Fruit fly (Drosophila melanogaster): ENCODE measurements around the gene BI-1.

Gene BI-1

dm6 chr3L:8299224-8300130 lies 9.3 kb downstream of the BI-1 start, which contains the start of the genes Arl5 and CG13671 (continued):
- TF ChIP-seq CG4360 (GFP tag; IDR thresholded peaks at IDR 0.05) (peak; percentile 85), ac (GFP tag; optimal IDR thresholded peaks at IDR 0.05) (no peak), kni (GFP tag; optimal IDR thresholded peaks at IDR 0.05) (peak; percentile 60), CG2199 (GFP tag; IDR thresholded peaks at IDR 0.05) (no peak), eyg (GFP tag; optimal IDR thresholded peaks at IDR 0.05) (peak; percentile 7), cad (GFP tag; optimal IDR thresholded peaks at IDR 0.05) (no peak), CG12659 (GFP tag; optimal IDR thresholded peaks at IDR 0.05) (peak; percentile 83), hth (optimal IDR thresholded peaks at IDR 0.05) (no peak), Fer3 (tag; optimal IDR thresholded peaks at IDR 0.05) (peak; percentile 73), CG8924 (tag; optimal IDR thresholded peaks at IDR 0.05) (peak; percentile 66), CG17328 (GFP tag; IDR thresholded peaks at IDR 0.05) (peak; percentile 83), CG12155 (GFP tag; optimal IDR thresholded peaks at IDR 0.05) (peak; percentile 88), Atf6 (GFP tag; IDR thresholded peaks at IDR 0.05) (peak; percentile 68), nerfin-2 (GFP tag; IDR thresholded peaks at IDR 0.05; ENCODE audit: partially characterized antibody) (no peak; the same call in 1 of the 2 replicates), salm (tag; optimal IDR thresholded peaks at IDR 0.05) (peak; percentile 25), Sry-δ (GFP tag; optimal IDR thresholded peaks at IDR 0.05) (peak; percentile 68), luna (GFP tag; optimal IDR thresholded peaks at IDR 0.05) (peak; percentile 58), Atf-2 (GFP tag; optimal IDR thresholded peaks at IDR 0.05) (peak; percentile 10), crc (GFP tag; optimal IDR thresholded peaks at IDR 0.05) (no peak), CG14014 (GFP tag; IDR thresholded peaks at IDR 0.05) (peak; percentile 76), NK7.1 (GFP tag; optimal IDR thresholded peaks at IDR 0.05) (no peak), sisA (GFP tag; IDR thresholded peaks at IDR 0.05) (peak; percentile 85), ash1 (GFP tag; optimal IDR thresholded peaks at IDR 0.05) (no peak), maf-S (GFP tag; optimal IDR thresholded peaks at IDR 0.05) (peak; percentile 55), Tbp (GFP tag; optimal IDR thresholded peaks at IDR 0.05) (no peak), Hmr (GFP tag; optimal IDR thresholded peaks at IDR 0.05) (peak; percentile 75), oc (tag; optimal IDR thresholded peaks at IDR 0.05) (no peak), CG30431 (GFP tag; optimal IDR thresholded peaks at IDR 0.05) (peak; percentile 61), Drgx (GFP tag; IDR thresholded peaks at IDR 0.05) (peak; percentile 70), Med (GFP tag) (peak; percentile 92), sens (GFP tag) (peak; percentile 95), CG1529 (GFP tag; optimal IDR thresholded peaks at IDR 0.05) (peak; percentile 10), ftz-f1 (GFP tag; optimal IDR thresholded peaks at IDR 0.05) (peak; percentile 74), lbe (GFP tag; optimal IDR thresholded peaks at IDR 0.05) (peak; percentile 89), Nf-YB (GFP tag; optimal IDR thresholded peaks at IDR 0.05) (peak; percentile 29), Sox102F (GFP tag; optimal IDR thresholded peaks at IDR 0.05) (no peak), vfl (GFP tag; optimal IDR thresholded peaks at IDR 0.05) (peak; percentile 54), B-H2 (GFP tag; optimal IDR thresholded peaks at IDR 0.05) (peak; percentile 37), CG8290 (GFP tag; optimal IDR thresholded peaks at IDR 0.05) (peak; percentile 86), CG8290 (tag; optimal IDR thresholded peaks at IDR 0.05) (peak in 1 of 2 experiments; percentile 28), CG7987 (GFP tag; optimal IDR thresholded peaks at IDR 0.05) (peak; percentile 42), H2.0 (GFP tag; IDR thresholded peaks at IDR 0.05) (peak; percentile 76), gcm (GFP tag; optimal IDR thresholded peaks at IDR 0.05) (peak; percentile 51), onecut (GFP tag; IDR thresholded peaks at IDR 0.05) (no peak), gt (GFP tag; IDR thresholded peaks at IDR 0.05) (no peak), tgo (GFP tag; IDR thresholded peaks at IDR 0.05) (peak; percentile 80), CG14441 (GFP tag; IDR thresholded peaks at IDR 0.05) (peak; percentile 74), CG7271 (tag; optimal IDR thresholded peaks at IDR 0.05) (peak; percentile 84), grau (tag; optimal IDR thresholded peaks at IDR 0.05) (peak; percentile 65), pita (GFP tag; optimal IDR thresholded peaks at IDR 0.05) (no peak), jing (GFP tag; optimal IDR thresholded peaks at IDR 0.05) (peak; percentile 29)
